Worm (Caenorhabditis elegans) whole organism, mixed stage, embryonic: ENCODE data around the gene fipr-13.

Source experiments
- M03D4.4 ChIP-seq: sonication (generic microtip); optimal IDR thresholded peaks from 2 replicates; lab custom pipeline; 2017; ENCODE audit warnings: mild to moderate bottlenecking, missing genetic modification characterization, missing compliant biosample characterization
- bed-3 ChIP-seq: fragments of 200-800 bp; sonication (Bioruptor generic); optimal IDR thresholded peaks from 3 replicates; lab custom pipeline; 2018; ENCODE audit warnings: mild to moderate bottlenecking, missing genetic modification characterization, moderate library complexity, missing compliant biosample characterization
- blmp-1 ChIP-seq: fragments of 150-350 bp; optimal IDR thresholded peaks from 2 replicates; lab custom pipeline; 2014; ENCODE audit warnings: missing biosample characterization, missing genetic modification characterization
- ceh-43 ChIP-seq: fragments of 200-800 bp; sonication (Bioruptor generic); optimal IDR thresholded peaks from 2 replicates; lab custom pipeline; 2018; ENCODE audit warnings: mild to moderate bottlenecking, missing genetic modification characterization, moderate library complexity, missing compliant biosample characterization
- ceh-83 ChIP-seq: fragments of 200-800 bp; sonication (Bioruptor generic); optimal IDR thresholded peaks from 2 replicates; lab custom pipeline; 2018; ENCODE audit warnings: mild to moderate bottlenecking, missing genetic modification characterization, missing compliant biosample characterization
- ces-1 ChIP-seq: fragments of 150-350 bp; optimal IDR thresholded peaks from 2 replicates; lab custom pipeline; 2014; ENCODE audit warnings: missing biosample characterization, missing genetic modification reagents, missing genetic modification characterization
- cnd-1 ChIP-seq: fragments of 200-800 bp; sonication (Bioruptor generic); optimal IDR thresholded peaks from 2 replicates; lab custom pipeline; 2018; ENCODE audit warnings: mild to moderate bottlenecking, missing genetic modification characterization, missing compliant biosample characterization
- drap-1 ChIP-seq: fragments of 200-800 bp; sonication (Bioruptor generic); optimal IDR thresholded peaks from 3 replicates; lab custom pipeline; 2018; ENCODE audit warnings: mild to moderate bottlenecking, missing genetic modification characterization, missing compliant biosample characterization
- elt-1 ChIP-seq: sonication (generic microtip); optimal IDR thresholded peaks from 2 replicates; lab custom pipeline; 2017; ENCODE audit warnings: missing genetic modification characterization, mild to moderate bottlenecking, missing compliant biosample characterization, antibody characterized with exemption, moderate library complexity, borderline replicate concordance; ENCODE audit not compliant: insufficient read depth
- elt-3 ChIP-seq: fragments of 150-350 bp; optimal IDR thresholded peaks from 2 replicates; lab custom pipeline; 2014; ENCODE audit warnings: missing biosample characterization, missing genetic modification characterization
- flh-1 ChIP-seq: fragments of 200-800 bp; sonication (Bioruptor generic); optimal IDR thresholded peaks from 2 replicates; lab custom pipeline; 2018; ENCODE audit warnings: mild to moderate bottlenecking, missing genetic modification characterization, moderate library complexity, missing compliant biosample characterization
- ham-2 ChIP-seq: fragments of 200-800 bp; sonication (Bioruptor generic); optimal IDR thresholded peaks from 2 replicates; lab custom pipeline; 2018; ENCODE audit warnings: mild to moderate bottlenecking, missing genetic modification characterization, missing compliant biosample characterization
- lin-13 ChIP-seq: fragments of 150-350 bp; optimal IDR thresholded peaks from 2 replicates; lab custom pipeline; 2014; ENCODE audit warnings: missing biosample characterization, missing genetic modification characterization
- lsy-2 ChIP-seq: fragments of 150-350 bp; optimal IDR thresholded peaks from 2 replicates; lab custom pipeline; 2014; ENCODE audit warnings: missing biosample characterization, missing genetic modification characterization
- mab-5 ChIP-seq: fragments of 150-350 bp; optimal IDR thresholded peaks from 2 replicates; lab custom pipeline; 2014; ENCODE audit warnings: missing biosample characterization, missing genetic modification characterization
- mep-1 ChIP-seq: fragments of 150-350 bp; optimal IDR thresholded peaks from 2 replicates; lab custom pipeline; 2017; ENCODE audit warnings: missing biosample characterization, missing genetic modification reagents, missing genetic modification characterization, inconsistent platforms
- mls-2 ChIP-seq: sonication (generic microtip); optimal IDR thresholded peaks from 2 replicates; lab custom pipeline; 2016; ENCODE audit warnings: mild to moderate bottlenecking, missing genetic modification characterization, moderate library complexity, missing compliant biosample characterization
- nhr-12 ChIP-seq: fragments of 150-350 bp; optimal IDR thresholded peaks from 2 replicates; lab custom pipeline; 2014; ENCODE audit warnings: missing biosample characterization, missing genetic modification characterization
- nhr-2 ChIP-seq: fragments of 150-350 bp; optimal IDR thresholded peaks from 2 replicates; lab custom pipeline; 2014; ENCODE audit warnings: missing biosample characterization, missing genetic modification characterization
- nhr-237 ChIP-seq: fragments of 150-350 bp; optimal IDR thresholded peaks from 2 replicates; lab custom pipeline; 2014; ENCODE audit warnings: missing biosample characterization, missing genetic modification characterization
- nhr-28 ChIP-seq: fragments of 150-350 bp; optimal IDR thresholded peaks from 2 replicates; lab custom pipeline; 2014; ENCODE audit warnings: missing biosample characterization, missing genetic modification characterization
- nhr-76 ChIP-seq: sonication (generic microtip); optimal IDR thresholded peaks from 2 replicates; lab custom pipeline; 2017; ENCODE audit warnings: missing biosample characterization, missing genetic modification characterization
- pha-4 ChIP-seq: fragments of 150-350 bp; optimal IDR thresholded peaks from 2 replicates; lab custom pipeline; 2018; ENCODE audit warnings: missing biosample characterization, missing genetic modification reagents, missing genetic modification characterization
- sem-2 ChIP-seq: fragments of 200-800 bp; sonication (Bioruptor generic); optimal IDR thresholded peaks from 2 replicates; lab custom pipeline; 2018; ENCODE audit warnings: mild to moderate bottlenecking, missing genetic modification characterization, missing compliant biosample characterization
- snpc-4 ChIP-seq: fragments of 150-350 bp; optimal IDR thresholded peaks from 2 replicates; lab custom pipeline; 2014; ENCODE audit warnings: missing biosample characterization, missing genetic modification characterization
- tbx-8 ChIP-seq: fragments of 200-800 bp; sonication (Bioruptor generic); optimal IDR thresholded peaks from 2 replicates; lab custom pipeline; 2018; ENCODE audit warnings: mild to moderate bottlenecking, missing genetic modification characterization, moderate library complexity, missing compliant biosample characterization
- unc-120 ChIP-seq: sonication (generic microtip); optimal IDR thresholded peaks from 2 replicates; lab custom pipeline; 2017; ENCODE audit warnings: missing genetic modification characterization, missing compliant biosample characterization; ENCODE audit not compliant: poor library complexity, severe bottlenecking
- unc-39 ChIP-seq: fragments of 150-350 bp; optimal IDR thresholded peaks from 2 replicates; lab custom pipeline; 2014; ENCODE audit warnings: missing biosample characterization, missing genetic modification characterization
- unc-62 ChIP-seq: fragments of 150-350 bp; optimal IDR thresholded peaks from 2 replicates; lab custom pipeline; 2014; ENCODE audit warnings: missing biosample characterization, missing genetic modification reagents, missing genetic modification characterization
- zip-8 ChIP-seq: fragments of 150-350 bp; optimal IDR thresholded peaks from 2 replicates; lab custom pipeline; 2014; ENCODE audit warnings: missing biosample characterization, missing genetic modification characterization

fipr-13 gene

DNA sequence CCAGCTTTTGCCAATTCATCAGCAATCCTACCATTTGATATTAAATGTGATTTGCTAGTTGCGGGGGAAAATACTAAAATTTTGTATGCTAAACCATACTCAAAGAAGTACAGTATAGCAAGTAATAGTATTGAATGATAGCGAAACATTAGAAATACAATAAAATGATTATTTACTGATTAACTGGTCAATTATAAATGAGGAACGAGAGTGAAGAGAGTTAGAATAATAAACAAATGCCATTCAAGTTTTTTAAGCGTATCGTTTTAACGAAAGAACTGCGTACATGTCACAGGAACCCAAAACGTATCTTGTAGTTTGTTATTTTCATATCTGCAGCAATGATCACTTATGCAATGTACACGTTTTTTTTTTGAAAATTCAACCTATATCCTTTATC, 34.1 kb downstream of the fipr-13 start, which contains the start of gene ugt-47:
Gene ugt-47 (minus strand): TSS at position 169 of the 400 bp plus-strand sequence.
- TF ChIP-seq blmp-1 (tag; lab: Kevin White, UChicago) = no peak
- TF ChIP-seq ham-2 (GFP tag; lab: Kevin White, UChicago) = no peak
- no peak for TF ChIP-seq zip-8 (tag; lab: Kevin White, UChicago)
- no peak for TF ChIP-seq nhr-237 (tag; lab: Kevin White, UChicago)
- no peak for TF ChIP-seq unc-120 (tag; lab: Kevin White, UChicago)
- no peak for TF ChIP-seq lin-13 (tag; lab: Kevin White, UChicago)
- no peak for TF ChIP-seq elt-1
- no peak for TF ChIP-seq pha-4 (tag; lab: Kevin White, UChicago)
- no peak for TF ChIP-seq ceh-83 (GFP tag; lab: Kevin White, UChicago)
- TF ChIP-seq nhr-28 (tag; lab: Kevin White, UChicago) = no peak
- TF ChIP-seq bed-3 = no peak
- TF ChIP-seq mls-2 (tag; lab: Kevin White, UChicago) = no peak
- TF ChIP-seq lsy-2 (tag; lab: Kevin White, UChicago) = no peak
- TF ChIP-seq flh-1 (GFP tag; lab: Kevin White, UChicago) = no peak
- TF ChIP-seq drap-1 (GFP tag; lab: Kevin White, UChicago) = no peak
- TF ChIP-seq tbx-8 (GFP tag; lab: Kevin White, UChicago) = no peak
- no peak for TF ChIP-seq ces-1 (GFP tag; lab: Kevin White, UChicago)

DNA sequence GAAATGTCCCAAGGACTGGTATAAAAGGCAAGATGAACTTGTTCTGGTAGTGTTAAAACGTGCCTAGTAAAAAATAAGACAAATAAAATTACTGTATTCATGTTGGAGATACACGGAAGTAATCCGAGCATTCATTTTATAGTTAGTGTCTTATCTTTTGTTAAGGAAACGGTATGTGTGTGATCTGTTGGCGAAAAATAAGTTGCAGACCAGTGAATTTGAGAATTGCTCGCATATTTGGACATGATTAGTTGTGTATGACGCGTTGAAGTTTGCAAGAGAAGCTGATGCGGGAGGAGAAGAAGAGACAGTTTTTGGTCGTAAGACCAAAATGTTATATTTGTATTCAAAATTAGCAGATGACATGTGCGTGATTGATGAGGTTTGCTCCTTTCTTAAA, 37.6 kb downstream of the fipr-13 start, which contains the start of gene C08B6.14:
Gene C08B6.14 (minus strand): TSS at position 101 of the 400 bp plus-strand sequence.
- TF ChIP-seq elt-3 (tag; lab: Kevin White, UChicago) = no peak
- no peak for TF ChIP-seq blmp-1 (tag; lab: Kevin White, UChicago)
- no peak for TF ChIP-seq ham-2 (GFP tag; lab: Kevin White, UChicago)
- TF ChIP-seq ceh-43 (GFP tag; lab: Kevin White, UChicago) = no peak
- no peak for TF ChIP-seq bed-3
- TF ChIP-seq mep-1 = no peak
- no peak for TF ChIP-seq ces-1 (GFP tag; lab: Kevin White, UChicago)
- TF ChIP-seq M03D4.4 (tag; lab: Kevin White, UChicago) = no peak
- TF ChIP-seq zip-8 (tag; lab: Kevin White, UChicago) = no peak
- no peak for TF ChIP-seq tbx-8 (GFP tag; lab: Kevin White, UChicago)
- TF ChIP-seq unc-62 (GFP tag; lab: Kevin White, UChicago) = no peak
- no peak for TF ChIP-seq snpc-4 (tag; lab: Kevin White, UChicago)
- no peak for TF ChIP-seq ceh-83 (GFP tag; lab: Kevin White, UChicago)

ce11 chrV:10103811-10104210, 39.5 kb downstream of the fipr-13 start:
- TF ChIP-seq elt-1 = no peak
- no peak for TF ChIP-seq flh-1 (GFP tag; lab: Kevin White, UChicago)
- no peak for TF ChIP-seq lsy-2 (tag; lab: Kevin White, UChicago)
- no peak for TF ChIP-seq unc-39 (tag; lab: Kevin White, UChicago)
- no peak for TF ChIP-seq unc-62 (GFP tag; lab: Kevin White, UChicago)

ce11 chrV:10104785-10105310, 40.5 kb downstream of the fipr-13 start, which contains the start of gene ugt-17:
ugt-17 (minus strand) TSS chrV:10104964.
- no peak for TF ChIP-seq nhr-12 (tag; lab: Kevin White, UChicago)
- TF ChIP-seq unc-62 (GFP tag; lab: Kevin White, UChicago) = no peak

- no peak for TF ChIP-seq pha-4 (tag; lab: Kevin White, UChicago)
- no peak for TF ChIP-seq cnd-1 (tag; lab: Kevin White, UChicago)
- no peak for TF ChIP-seq ceh-83 (GFP tag; lab: Kevin White, UChicago)
- no peak for TF ChIP-seq sem-2 (GFP tag; lab: Kevin White, UChicago)
- TF ChIP-seq mab-5 (tag; lab: Kevin White, UChicago) = no peak
- no peak for TF ChIP-seq nhr-2 (tag; lab: Kevin White, UChicago)
- no peak for TF ChIP-seq lsy-2 (tag; lab: Kevin White, UChicago)
- no peak for TF ChIP-seq nhr-76 (tag; lab: Kevin White, UChicago)
- no peak for TF ChIP-seq ces-1 (GFP tag; lab: Kevin White, UChicago)
- no peak for TF ChIP-seq mep-1
- no peak for TF ChIP-seq nhr-237 (tag; lab: Kevin White, UChicago)
- no peak for TF ChIP-seq unc-39 (tag; lab: Kevin White, UChicago)
- no peak for TF ChIP-seq unc-62 (GFP tag; lab: Kevin White, UChicago)
Measured at ce11 chrV:10105412-10105811, 41.1 kb downstream of the fipr-13 start, which contains the start of gene C08B6.2. C08B6.2 (plus strand) TSS chrV:10105712.
